Fruit fly (Drosophila melanogaster) whole organism, pupa: ENCODE measurements around the gene RabGGTa.

Experiments
- CG10348 ChIP-seq: fragments of 200-800 bp; sonication (Bioruptor generic); IDR thresholded peaks from 2 replicates; pipeline ENCODE4 v1.3.6; 2022; ENCODE audit warnings: missing biosample characterization, missing genetic modification characterization
- CG13204 ChIP-seq: fragments of 200-800 bp; sonication (Bioruptor generic); optimal IDR thresholded peaks from 2 replicates; lab custom pipeline; 2018; ENCODE audit warnings: missing biosample characterization, mild to moderate bottlenecking, missing genetic modification characterization, moderate library complexity
- CG14655 ChIP-seq: fragments of 200-800 bp; sonication (Bioruptor generic); optimal IDR thresholded peaks from 3 replicates; lab custom pipeline; 2017; ENCODE audit warnings: mild to moderate bottlenecking, missing biosample characterization, missing genetic modification reagents, missing genetic modification characterization
- CG15710 ChIP-seq: fragments of 200-800 bp; sonication (Bioruptor generic); optimal IDR thresholded peaks from 2 replicates; lab custom pipeline; 2018; ENCODE audit warnings: missing biosample characterization, mild to moderate bottlenecking, missing genetic modification characterization, moderate library complexity
- CG17806 ChIP-seq: fragments of 200-800 bp; sonication (Bioruptor generic); optimal IDR thresholded peaks from 2 replicates; lab custom pipeline; 2018; ENCODE audit warnings: missing biosample characterization, mild to moderate bottlenecking, missing genetic modification characterization, moderate library complexity
- CG32121 ChIP-seq: fragments of 200-800 bp; sonication (Bioruptor generic); IDR thresholded peaks from 2 replicates; pipeline ENCODE4 v1.3.6; 2022; ENCODE audit warnings: missing biosample characterization, missing genetic modification characterization
- CG34367 ChIP-seq: fragments of 200-800 bp; sonication (Bioruptor generic); optimal IDR thresholded peaks from 2 replicates; lab custom pipeline; 2018; ENCODE audit warnings: missing biosample characterization, mild to moderate bottlenecking, missing genetic modification characterization
- CG4496 ChIP-seq: fragments of 200-800 bp; sonication (Bioruptor generic); IDR thresholded peaks from 3 replicates; pipeline ENCODE4 v1.3.6; 2022; ENCODE audit warnings: missing biosample characterization, missing genetic modification characterization
- CG8159 ChIP-seq: fragments of 200-800 bp; sonication (Bioruptor generic); optimal IDR thresholded peaks from 3 replicates; lab custom pipeline; 2018; ENCODE audit warnings: missing biosample characterization, mild to moderate bottlenecking, missing genetic modification characterization, moderate library complexity
- CG8301 ChIP-seq: fragments of 200-800 bp; sonication (Bioruptor generic); optimal IDR thresholded peaks from 2 replicates; lab custom pipeline; 2018; ENCODE audit warnings: missing biosample characterization, mild to moderate bottlenecking, missing genetic modification characterization
- CG9948 ChIP-seq: fragments of 200-800 bp; sonication (Bioruptor generic); optimal IDR thresholded peaks from 2 replicates; lab custom pipeline; 2018; ENCODE audit warnings: missing biosample characterization, mild to moderate bottlenecking, missing genetic modification characterization, moderate library complexity
- D1 ChIP-seq: fragments of 200-800 bp; sonication (Bioruptor generic); optimal IDR thresholded peaks from 2 replicates; lab custom pipeline; 2018; ENCODE audit warnings: missing biosample characterization, mild to moderate bottlenecking, missing genetic modification characterization, moderate library complexity
- EcR ChIP-seq: fragments of 200-800 bp; sonication (Bioruptor generic); optimal IDR thresholded peaks from 3 replicates; lab custom pipeline; 2019; ENCODE audit warnings: missing biosample characterization, missing genetic modification characterization, mild to moderate bottlenecking, moderate library complexity, missing genetic modification reagents
- Ets98B ChIP-seq: fragments of 200-800 bp; sonication (Bioruptor generic); IDR thresholded peaks from 2 replicates; pipeline ENCODE4 v1.3.6; 2022; ENCODE audit warnings: missing biosample characterization, missing genetic modification characterization
- Pif1A ChIP-seq: fragments of 200-800 bp; sonication (Bioruptor generic); optimal IDR thresholded peaks from 3 replicates; lab custom pipeline; 2016; ENCODE audit warnings: missing biosample characterization, missing genetic modification characterization
- Pif1B ChIP-seq: fragments of 200-800 bp; sonication (Bioruptor generic); optimal IDR thresholded peaks from 3 replicates; lab custom pipeline; 2016; ENCODE audit warnings: missing biosample characterization, missing genetic modification characterization
- Snoo ChIP-seq: fragments of 200-800 bp; sonication (Bioruptor generic); optimal IDR thresholded peaks from 3 replicates; lab custom pipeline; 2017; ENCODE audit warnings: missing biosample characterization, mild to moderate bottlenecking, missing genetic modification characterization, inconsistent platforms
- fd96Ca ChIP-seq: fragments of 200-800 bp; sonication (Bioruptor generic); IDR thresholded peaks from 3 replicates; pipeline ENCODE4 v1.3.6; 2022; ENCODE audit warnings: missing biosample characterization, missing genetic modification characterization
- gl ChIP-seq: fragments of 200-800 bp; sonication (Bioruptor generic); optimal IDR thresholded peaks from 2 replicates; lab custom pipeline; 2018; ENCODE audit warnings: missing biosample characterization, mild to moderate bottlenecking, missing genetic modification characterization
- rn ChIP-seq: fragments of 200-800 bp; sonication (Bioruptor generic); IDR thresholded peaks from 2 replicates; pipeline ENCODE4 v1.3.6; 2022; ENCODE audit warnings: missing biosample characterization, missing genetic modification characterization

RabGGTa gene

DNA sequence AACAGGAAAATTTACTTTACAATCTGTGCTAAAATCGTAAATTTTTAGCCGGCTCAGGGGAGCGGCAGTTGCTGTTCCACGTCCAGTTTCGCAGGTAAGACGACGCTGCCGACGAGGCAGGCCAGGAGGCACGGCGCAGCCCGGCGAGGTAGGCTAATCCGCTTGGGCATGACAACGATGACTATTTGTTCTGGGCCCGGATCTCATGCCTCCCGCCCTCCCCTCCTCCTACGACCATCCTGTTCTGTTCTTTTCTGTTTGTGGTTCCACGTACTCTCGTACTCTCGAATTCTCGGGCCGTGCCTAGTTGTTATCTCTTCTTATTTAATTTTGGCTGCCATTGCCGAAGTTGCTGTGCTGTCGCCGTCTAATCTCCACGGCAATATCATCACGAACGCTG lies 37.6 kb upstream of the RabGGTa start:
- TF ChIP-seq rn (0 out of 2 replicates have a peak, but pooled peaks have one; percentile 15), CG13204 (peak; percentile 39), CG14655 (GFP tag; lab: Kevin White, UChicago) (no peak), CG8301 (tag; lab: Kevin White, UChicago) (no peak), EcR (GFP tag; lab: Kevin White, UChicago) (peak; percentile 25), CG4496 (GFP tag; lab: Robert Waterston, UW) (peak; percentile 18; the same call in 1 of the 3 replicates), CG9948 (tag; lab: Kevin White, UChicago) (no peak)

- no peak for TF ChIP-seq Pif1A (GFP tag; lab: Kevin White, UChicago)
- no peak for TF ChIP-seq CG10348 (GFP tag; lab: Robert Waterston, UW)
- TF ChIP-seq rn = no peak
- TF ChIP-seq CG32121 (GFP tag; lab: Robert Waterston, UW) = no peak
- no peak for TF ChIP-seq CG4496 (GFP tag; lab: Robert Waterston, UW)
- no peak for TF ChIP-seq CG9948 (tag; lab: Kevin White, UChicago)
- no peak for TF ChIP-seq CG8159 (tag; lab: Kevin White, UChicago)
- no peak for TF ChIP-seq Snoo (tag; lab: Kevin White, UChicago)
Measured at dm6 chr3R:5094288-5094687, 33.6 kb upstream of the RabGGTa start.

DNA sequence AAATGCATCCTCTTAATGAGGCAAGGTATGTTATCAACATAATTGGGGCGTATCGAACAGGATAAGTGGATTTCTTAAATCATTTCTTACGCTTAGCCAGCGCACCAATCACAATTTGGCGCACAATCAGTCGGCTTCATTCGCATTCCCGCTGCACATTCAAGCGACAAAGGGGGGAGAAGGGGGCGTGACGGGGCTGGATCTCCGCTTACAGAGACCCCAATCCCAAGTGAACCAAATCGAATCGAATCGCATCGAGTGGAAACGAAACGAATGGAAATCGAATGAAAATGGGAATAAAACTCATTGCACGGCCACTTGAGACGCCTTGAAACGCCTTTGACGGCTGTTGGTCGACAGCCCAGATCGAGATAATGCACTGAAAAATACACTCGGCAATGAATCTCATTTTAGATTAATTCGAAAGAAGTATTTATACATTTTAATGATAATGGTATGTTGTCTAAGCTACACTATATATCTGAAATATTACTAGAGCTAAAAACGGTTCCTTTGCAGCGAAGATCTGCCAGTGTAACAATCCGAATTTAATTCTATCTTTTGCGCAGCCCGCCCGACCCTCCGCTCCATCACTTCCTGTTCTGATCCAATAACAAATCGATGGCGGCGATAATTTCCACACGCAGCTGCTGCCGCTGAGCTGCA lies 32.6 kb upstream of the RabGGTa start:
- peak; percentile 57 for TF ChIP-seq CG34367 (tag; lab: Kevin White, UChicago)
- TF ChIP-seq Snoo (tag; lab: Kevin White, UChicago) = no peak
- peak; percentile 58; the same call in 1 of the 3 replicates for TF ChIP-seq CG4496 (GFP tag; lab: Robert Waterston, UW)
- TF ChIP-seq CG13204 = no peak
- TF ChIP-seq CG15710 (tag; lab: Kevin White, UChicago) = peak; percentile 60
- no peak for TF ChIP-seq gl (tag; lab: Kevin White, UChicago)
- peak; percentile 45 for TF ChIP-seq CG14655 (GFP tag; lab: Kevin White, UChicago)
- TF ChIP-seq CG9948 (tag; lab: Kevin White, UChicago) = peak; percentile 42
- no peak for TF ChIP-seq D1 (tag; lab: Kevin White, UChicago)
- peak; percentile 64 for TF ChIP-seq CG8159 (tag; lab: Kevin White, UChicago)
- peak; percentile 34 for TF ChIP-seq CG8301 (tag; lab: Kevin White, UChicago)
- TF ChIP-seq Pif1A (GFP tag; lab: Kevin White, UChicago) = peak; percentile 37
- no peak for TF ChIP-seq CG10348 (GFP tag; lab: Robert Waterston, UW)
- TF ChIP-seq rn = 0 out of 2 replicates have a peak, but pooled peaks have one; percentile 12
- TF ChIP-seq Ets98B (GFP tag; lab: Robert Waterston, UW) = no peak
- TF ChIP-seq Pif1B (GFP tag; lab: Kevin White, UChicago) = peak; percentile 31
- peak; percentile 61 for TF ChIP-seq CG17806 (tag; lab: Kevin White, UChicago)
- TF ChIP-seq fd96Ca (GFP tag; lab: Robert Waterston, UW) = peak; percentile 45; the same call in 1 of the 3 replicates
- no peak for TF ChIP-seq CG32121 (GFP tag; lab: Robert Waterston, UW)

- TF ChIP-seq CG34367 (tag; lab: Kevin White, UChicago) = no peak
- no peak for TF ChIP-seq CG32121 (GFP tag; lab: Robert Waterston, UW)
- TF ChIP-seq Pif1B (GFP tag; lab: Kevin White, UChicago) = no peak
- TF ChIP-seq CG8159 (tag; lab: Kevin White, UChicago) = no peak
- TF ChIP-seq gl (tag; lab: Kevin White, UChicago) = no peak
- TF ChIP-seq CG10348 (GFP tag; lab: Robert Waterston, UW) = no peak
- no peak for TF ChIP-seq CG13204
- no peak for TF ChIP-seq EcR (GFP tag; lab: Kevin White, UChicago)
- no peak for TF ChIP-seq CG4496 (GFP tag; lab: Robert Waterston, UW)
- TF ChIP-seq Snoo (tag; lab: Kevin White, UChicago) = no peak
- TF ChIP-seq rn = no peak
- no peak for TF ChIP-seq Pif1A (GFP tag; lab: Kevin White, UChicago)
- no peak for TF ChIP-seq Ets98B (GFP tag; lab: Robert Waterston, UW)
- no peak for TF ChIP-seq fd96Ca (GFP tag; lab: Robert Waterston, UW)
- TF ChIP-seq, all 21 proteins: peak for 0
Measured at dm6 chr3R:5095930-5096572, 31.8 kb upstream of the RabGGTa start.

DNA sequence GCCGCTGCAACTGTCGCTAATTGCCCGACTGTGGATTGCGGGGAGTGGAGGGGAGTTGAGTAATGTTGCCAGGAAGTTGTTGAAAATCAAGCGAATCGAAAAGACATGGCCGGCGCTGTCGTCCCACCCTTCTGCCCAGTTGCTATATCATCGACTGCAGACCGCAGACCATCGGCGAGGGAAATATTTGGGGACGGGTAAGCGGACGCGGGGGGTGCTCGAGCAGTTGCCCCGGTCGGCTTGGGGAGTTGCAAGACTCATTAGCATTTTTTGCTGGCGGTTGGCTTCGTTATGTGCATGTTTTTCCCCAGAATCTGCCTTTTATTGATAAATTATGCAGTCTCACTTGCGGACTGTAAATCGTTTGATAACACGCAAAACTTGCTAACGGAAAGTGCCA lies 30.7 kb upstream of the RabGGTa start:
- TF ChIP-seq CG13204 (peak; percentile 41), CG8159 (tag; lab: Kevin White, UChicago) (no peak)

- TF ChIP-seq CG14655 (GFP tag; lab: Kevin White, UChicago) = peak; percentile 1
- peak; percentile 4 for TF ChIP-seq CG17806 (tag; lab: Kevin White, UChicago)
- TF ChIP-seq Pif1B (GFP tag; lab: Kevin White, UChicago) = no peak
Measured at dm6 chr3R:5097866-5098484, 29.9 kb upstream of the RabGGTa start.
